Worm (Caenorhabditis elegans) whole organism, L3 larva: ENCODE measurements around the gene dnj-5.
A peak's percentile ranks its signal among the peaks of the same experiment; 100 is the strongest.

Source experiments
- R02D3.7 ChIP-seq: fragments of 150-350 bp; optimal IDR thresholded peaks from 2 replicates; lab custom pipeline; 2014; ENCODE audit warnings: missing biosample characterization, missing genetic modification characterization
- aly-2 ChIP-seq: fragments of 150-350 bp; optimal IDR thresholded peaks from 2 replicates; lab custom pipeline; 2014; ENCODE audit warnings: missing biosample characterization, missing genetic modification characterization
- ama-1 ChIP-seq: fragments of 150-350 bp; optimal IDR thresholded peaks from 2 replicates; lab custom pipeline; 2018
- ceh-16 ChIP-seq: sonication (generic microtip); optimal IDR thresholded peaks from 2 replicates; lab custom pipeline; 2017; ENCODE audit warnings: missing biosample characterization, missing genetic modification characterization
- ceh-28 ChIP-seq: fragments of 150-350 bp; optimal IDR thresholded peaks from 2 replicates; lab custom pipeline; 2014; ENCODE audit warnings: missing biosample characterization, missing genetic modification reagents, missing genetic modification characterization
- ceh-82 ChIP-seq: fragments of 150-350 bp; optimal IDR thresholded peaks from 2 replicates; lab custom pipeline; 2014; ENCODE audit warnings: missing biosample characterization, missing genetic modification characterization
- ceh-9 ChIP-seq: sonication (generic microtip); optimal IDR thresholded peaks from 2 replicates; lab custom pipeline; 2018; ENCODE audit warnings: missing biosample characterization, missing genetic modification characterization
- daf-12 ChIP-seq: fragments of 150-350 bp; optimal IDR thresholded peaks from 2 replicates; lab custom pipeline; 2014; ENCODE audit warnings: missing biosample characterization, missing genetic modification reagents, missing genetic modification characterization
- egl-27 ChIP-seq: sonication (generic microtip); optimal IDR thresholded peaks from 4 replicates; lab custom pipeline; 2017; ENCODE audit warnings: missing biosample characterization, missing genetic modification reagents, missing genetic modification characterization
- egl-5 ChIP-seq: fragments of 150-350 bp; optimal IDR thresholded peaks from 2 replicates; lab custom pipeline; 2017; ENCODE audit warnings: missing biosample characterization, missing genetic modification reagents, missing genetic modification characterization, inconsistent platforms
- elt-1 ChIP-seq: fragments of 150-350 bp; optimal IDR thresholded peaks from 2 replicates; lab custom pipeline; 2014; ENCODE audit warnings: missing biosample characterization, missing genetic modification characterization
- elt-2 ChIP-seq: sonication (generic microtip); optimal IDR thresholded peaks from 2 replicates; lab custom pipeline; 2016; ENCODE audit warnings: missing genetic modification reagents, mild to moderate bottlenecking, missing genetic modification characterization, missing compliant biosample characterization
- elt-3 ChIP-seq, 3 experiments: fragments of 150-350 bp in 1 of 3; sonication (generic microtip) in 2 of 3; optimal IDR thresholded peaks; 2 replicates in 2 of 3; 4 replicates in 1 of 3; lab custom pipeline; 2014 to 2017; ENCODE audit warnings: missing biosample characterization in 3 of 3, missing genetic modification characterization in 3 of 3
- eor-1 ChIP-seq, 2 experiments: fragments of 150-350 bp; optimal IDR thresholded peaks; 2 replicates each; lab custom pipeline; 2014 to 2018; ENCODE audit warnings: missing biosample characterization in 2 of 2, missing genetic modification characterization in 2 of 2
- fkh-10 ChIP-seq: sonication (generic microtip); optimal IDR thresholded peaks from 2 replicates; lab custom pipeline; 2017; ENCODE audit warnings: missing biosample characterization, missing genetic modification reagents, missing genetic modification characterization
- fkh-2 ChIP-seq: fragments of 150-350 bp; optimal IDR thresholded peaks from 2 replicates; lab custom pipeline; 2014; ENCODE audit warnings: missing biosample characterization, missing genetic modification reagents, missing genetic modification characterization
- fos-1 ChIP-seq: fragments of 150-350 bp; optimal IDR thresholded peaks from 2 replicates; lab custom pipeline; 2014; ENCODE audit warnings: missing biosample characterization, missing genetic modification characterization
- hmg-11 ChIP-seq: sonication (generic microtip); optimal IDR thresholded peaks from 2 replicates; lab custom pipeline; 2016; ENCODE audit warnings: missing genetic modification characterization, missing compliant biosample characterization
- jun-1 ChIP-seq: fragments of 150-350 bp; optimal IDR thresholded peaks from 2 replicates; lab custom pipeline; 2014; ENCODE audit warnings: missing biosample characterization, missing genetic modification reagents, missing genetic modification characterization
- lin-15B ChIP-seq: fragments of 150-350 bp; optimal IDR thresholded peaks from 2 replicates; lab custom pipeline; 2014; ENCODE audit warnings: missing biosample characterization, missing genetic modification characterization
- lin-39 ChIP-seq: fragments of 150-350 bp; optimal IDR thresholded peaks from 2 replicates; lab custom pipeline; 2018; ENCODE audit warnings: missing biosample characterization, missing genetic modification reagents, missing genetic modification characterization
- lsy-12 ChIP-seq: sonication (generic microtip); optimal IDR thresholded peaks from 2 replicates; lab custom pipeline; 2016; ENCODE audit warnings: mild to moderate bottlenecking, missing genetic modification characterization, missing compliant biosample characterization
- mdl-1 ChIP-seq: fragments of 150-350 bp; optimal IDR thresholded peaks from 2 replicates; lab custom pipeline; 2014; ENCODE audit warnings: missing biosample characterization, missing genetic modification characterization
- mml-1 ChIP-seq: fragments of 150-350 bp; sonication (generic microtip); optimal IDR thresholded peaks from 3 replicates; lab custom pipeline; 2014; ENCODE audit warnings: missing biosample characterization, missing genetic modification characterization
- nfya-1 ChIP-seq: sonication (generic microtip); optimal IDR thresholded peaks from 2 replicates; lab custom pipeline; 2017; ENCODE audit warnings: missing genetic modification characterization, mild to moderate bottlenecking, missing compliant biosample characterization, antibody characterized with exemption, moderate library complexity; ENCODE audit not compliant: insufficient read depth
- nhr-12 ChIP-seq: fragments of 150-350 bp; optimal IDR thresholded peaks from 2 replicates; lab custom pipeline; 2014; ENCODE audit warnings: missing biosample characterization, missing genetic modification characterization
- nhr-23 ChIP-seq: fragments of 150-350 bp; optimal IDR thresholded peaks from 2 replicates; lab custom pipeline; 2014; ENCODE audit warnings: missing biosample characterization, missing genetic modification reagents, missing genetic modification characterization
- nhr-237 ChIP-seq: fragments of 150-350 bp; optimal IDR thresholded peaks from 2 replicates; lab custom pipeline; 2014; ENCODE audit warnings: missing biosample characterization, missing genetic modification characterization
- nhr-25 ChIP-seq: sonication (generic microtip); optimal IDR thresholded peaks from 2 replicates; lab custom pipeline; 2017; ENCODE audit warnings: missing biosample characterization, missing genetic modification characterization
- nhr-28 ChIP-seq: fragments of 150-350 bp; optimal IDR thresholded peaks from 2 replicates; lab custom pipeline; 2014; ENCODE audit warnings: missing biosample characterization, missing genetic modification characterization
- nhr-43 ChIP-seq: sonication (generic microtip); optimal IDR thresholded peaks from 2 replicates; lab custom pipeline; 2016; ENCODE audit warnings: mild to moderate bottlenecking, missing genetic modification characterization, missing compliant biosample characterization; ENCODE audit not compliant: poor library complexity, severe bottlenecking
- nhr-76 ChIP-seq: fragments of 150-350 bp; sonication (generic microtip); optimal IDR thresholded peaks from 5 replicates; lab custom pipeline; 2014; ENCODE audit warnings: missing biosample characterization, missing genetic modification characterization
- nhr-77 ChIP-seq: fragments of 150-350 bp; optimal IDR thresholded peaks from 2 replicates; lab custom pipeline; 2014; ENCODE audit warnings: missing biosample characterization, missing genetic modification characterization
- pqm-1 ChIP-seq: fragments of 150-350 bp; optimal IDR thresholded peaks from 2 replicates; lab custom pipeline; 2017; ENCODE audit warnings: missing biosample characterization, missing genetic modification characterization, inconsistent platforms
- sea-2 ChIP-seq: fragments of 150-350 bp; sonication (generic microtip); optimal IDR thresholded peaks from 4 replicates; lab custom pipeline; 2014; ENCODE audit warnings: missing biosample characterization, missing genetic modification reagents, missing genetic modification characterization
- skn-1 ChIP-seq: fragments of 150-350 bp; optimal IDR thresholded peaks from 2 replicates; lab custom pipeline; 2014; ENCODE audit warnings: missing biosample characterization, missing genetic modification characterization
- snpc-4 ChIP-seq: fragments of 150-350 bp; optimal IDR thresholded peaks from 2 replicates; lab custom pipeline; 2014; ENCODE audit warnings: missing biosample characterization, missing genetic modification characterization
- tbx-2 ChIP-seq: sonication (generic microtip); optimal IDR thresholded peaks from 2 replicates; lab custom pipeline; 2016; ENCODE audit warnings: mild to moderate bottlenecking, missing genetic modification characterization, missing compliant biosample characterization
- unc-39 ChIP-seq: sonication (generic microtip); optimal IDR thresholded peaks from 4 replicates; lab custom pipeline; 2017; ENCODE audit warnings: missing biosample characterization, missing genetic modification characterization
- unc-62 ChIP-seq: fragments of 150-350 bp; sonication (generic microtip); optimal IDR thresholded peaks from 4 replicates; lab custom pipeline; 2014; ENCODE audit warnings: missing biosample characterization, missing genetic modification reagents, missing genetic modification characterization
- ztf-4 ChIP-seq: fragments of 150-350 bp; optimal IDR thresholded peaks from 2 replicates; lab custom pipeline; 2014; ENCODE audit warnings: missing biosample characterization, missing genetic modification characterization

The dnj-5 gene

ce11 chrII:6824524-6824923 lies 33.6 kb downstream of the dnj-5 start:
- TF ChIP-seq unc-62 (GFP tag; lab: Kevin White, UChicago) (peak; percentile 69), fkh-2 (tag; lab: Kevin White, UChicago) (no peak), nhr-25 (tag; lab: Kevin White, UChicago) (peak; percentile 12), elt-2 (tag; lab: Kevin White, UChicago) (peak; percentile 87), pqm-1 (peak; percentile 79), aly-2 (no peak), ama-1 (no peak)

ce11 chrII:6823912-6824311 lies 34.2 kb downstream of the dnj-5 start:
- no peak for TF ChIP-seq sea-2 (GFP tag; lab: Kevin White, UChicago)
- no peak for TF ChIP-seq daf-12 (tag; lab: Kevin White, UChicago)
- TF ChIP-seq ceh-16 (tag; lab: Kevin White, UChicago), result no peak
- TF ChIP-seq elt-2 (tag; lab: Kevin White, UChicago), result no peak
- TF ChIP-seq nhr-28 (tag; lab: Kevin White, UChicago), result no peak
- TF ChIP-seq mdl-1, result peak; percentile 20
- no peak for TF ChIP-seq elt-3 (tag; optimal IDR thresholded peaks at IDR 0.05; lab: Kevin White, UChicago)
- peak; percentile 51 for TF ChIP-seq unc-62 (GFP tag; lab: Kevin White, UChicago)
- TF ChIP-seq snpc-4 (tag; lab: Kevin White, UChicago), result peak; percentile 33
- no peak for TF ChIP-seq ceh-82 (tag; lab: Kevin White, UChicago)
- TF ChIP-seq eor-1 (tag; optimal IDR thresholded peaks at IDR 0.05; lab: Kevin White, UChicago), result no peak
- peak; percentile 40 for TF ChIP-seq nhr-23 (tag; lab: Kevin White, UChicago)
- TF ChIP-seq nfya-1 (tag; lab: Kevin White, UChicago), result peak; percentile 48
- peak; percentile 36 for TF ChIP-seq lin-39
- no peak for TF ChIP-seq fos-1 (tag; lab: Kevin White, UChicago)
- no peak for TF ChIP-seq fkh-10
- no peak for TF ChIP-seq fkh-2 (tag; lab: Kevin White, UChicago)
- TF ChIP-seq nhr-25 (tag; lab: Kevin White, UChicago), result peak; percentile 20
- TF ChIP-seq unc-39 (tag; lab: Kevin White, UChicago), result no peak
- TF ChIP-seq lin-15B (tag; lab: Kevin White, UChicago), result no peak
- TF ChIP-seq R02D3.7, result no peak
- TF ChIP-seq elt-1 (tag; lab: Kevin White, UChicago), result peak; percentile 52
- no peak for TF ChIP-seq lsy-12 (tag; lab: Kevin White, UChicago)
- no peak for TF ChIP-seq nhr-76 (tag; lab: Kevin White, UChicago)
- no peak for TF ChIP-seq skn-1 (tag; lab: Kevin White, UChicago)

- TF ChIP-seq pqm-1 (no peak), elt-1 (tag; lab: Kevin White, UChicago) (peak; percentile 84), nfya-1 (tag; lab: Kevin White, UChicago) (peak; percentile 53), elt-2 (tag; lab: Kevin White, UChicago) (no peak), egl-5 (tag; lab: Kevin White, UChicago) (peak; percentile 23), unc-62 (GFP tag; lab: Kevin White, UChicago) (peak; percentile 98), lin-39 (peak; percentile 99), nhr-25 (tag; lab: Kevin White, UChicago) (peak; percentile 42), mdl-1 (no peak), unc-39 (tag; lab: Kevin White, UChicago) (no peak), tbx-2 (tag; lab: Kevin White, UChicago) (no peak), nhr-76 (tag; lab: Kevin White, UChicago) (no peak), snpc-4 (tag; lab: Kevin White, UChicago) (peak; percentile 35), ceh-28 (no peak), mml-1 (tag; lab: Kevin White, UChicago) (no peak), hmg-11 (tag; lab: Kevin White, UChicago) (peak; percentile 39), eor-1 (tag; optimal IDR thresholded peaks at IDR 0.05; lab: Kevin White, UChicago) (no peak), nhr-43 (tag; lab: Kevin White, UChicago) (peak; percentile 34)
- TF ChIP-seq, all 47 proteins: peak for 9
Measured at ce11 chrII:6823233-6823632, 34.9 kb downstream of the dnj-5 start.

ce11 chrII:6822347-6822746 lies 35.8 kb downstream of the dnj-5 start:
- TF ChIP-seq tbx-2 (tag; lab: Kevin White, UChicago) (no peak), hmg-11 (tag; lab: Kevin White, UChicago) (no peak), ztf-4 (tag; lab: Kevin White, UChicago) (no peak), sea-2 (GFP tag; lab: Kevin White, UChicago) (no peak), egl-5 (tag; lab: Kevin White, UChicago) (peak; percentile 90), snpc-4 (tag; lab: Kevin White, UChicago) (no peak), nhr-23 (tag; lab: Kevin White, UChicago) (peak; percentile 80), pqm-1 (peak; percentile 67), lin-15B (tag; lab: Kevin White, UChicago) (no peak), nhr-237 (tag; lab: Kevin White, UChicago) (no peak), lin-39 (no peak), eor-1 (tag; optimal IDR thresholded peaks at IDR 0.05; lab: Kevin White, UChicago) (no peak), mdl-1 (peak; percentile 29), elt-2 (tag; lab: Kevin White, UChicago) (peak; percentile 85), nfya-1 (tag; lab: Kevin White, UChicago) (peak; percentile 69), elt-1 (tag; lab: Kevin White, UChicago) (peak; percentile 96), mml-1 (tag; lab: Kevin White, UChicago) (no peak), ceh-9 (no peak), nhr-12 (tag; lab: Kevin White, UChicago) (no peak), egl-27 (peak; percentile 34), ceh-16 (tag; lab: Kevin White, UChicago) (no peak), nhr-43 (tag; lab: Kevin White, UChicago) (peak; percentile 31), unc-62 (GFP tag; lab: Kevin White, UChicago) (peak; percentile 89), jun-1 (peak; percentile 6), nhr-28 (tag; lab: Kevin White, UChicago) (no peak), R02D3.7 (peak; percentile 8), daf-12 (tag; lab: Kevin White, UChicago) (no peak), nhr-77 (tag; lab: Kevin White, UChicago) (peak; percentile 14), elt-3 (tag; optimal IDR thresholded peaks at IDR 0.05; lab: Kevin White, UChicago) (peak in 1 of 3 experiments; percentile 69)
